Worm (Caenorhabditis elegans) whole organism, late embryonic: ENCODE measurements around the gene nep-16.

Source experiments
- C08G9.2 ChIP-seq: sonication (generic microtip); optimal IDR thresholded peaks from 2 replicates; lab custom pipeline; 2016; ENCODE audit warnings: mild to moderate bottlenecking, missing genetic modification characterization, moderate library complexity, missing compliant biosample characterization
- C38D4.7 ChIP-seq: fragments of 200-800 bp; sonication (Bioruptor generic); optimal IDR thresholded peaks from 2 replicates; lab custom pipeline; 2018; ENCODE audit warnings: mild to moderate bottlenecking, missing genetic modification characterization, moderate library complexity, missing compliant biosample characterization
- F13H6.1 ChIP-seq: sonication (generic microtip); optimal IDR thresholded peaks from 2 replicates; lab custom pipeline; 2016; ENCODE audit warnings: missing genetic modification characterization, missing compliant biosample characterization
- K02D7.2 ChIP-seq: sonication (generic microtip); optimal IDR thresholded peaks from 2 replicates; lab custom pipeline; 2017; ENCODE audit warnings: mild to moderate bottlenecking, missing genetic modification characterization, missing compliant biosample characterization
- K09A11.1 ChIP-seq: sonication (generic microtip); optimal IDR thresholded peaks from 2 replicates; lab custom pipeline; 2017; ENCODE audit warnings: antibody characterized with exemption, mild to moderate bottlenecking, missing genetic modification characterization, missing compliant biosample characterization; ENCODE audit not compliant: insufficient read depth
- Y22D7AL.16 ChIP-seq: sonication (generic microtip); optimal IDR thresholded peaks from 2 replicates; lab custom pipeline; 2016; ENCODE audit warnings: missing genetic modification characterization, missing compliant biosample characterization
- ahr-1 ChIP-seq: sonication (generic microtip); optimal IDR thresholded peaks from 2 replicates; lab custom pipeline; 2016; ENCODE audit warnings: missing genetic modification characterization, missing compliant biosample characterization
- ama-1 ChIP-seq: fragments of 150-350 bp; optimal IDR thresholded peaks from 2 replicates; lab custom pipeline; 2014
- ceh-14 ChIP-seq: sonication (generic microtip); optimal IDR thresholded peaks from 2 replicates; lab custom pipeline; 2016; ENCODE audit warnings: missing genotype, missing genetic modification characterization, missing compliant biosample characterization
- ceh-18 ChIP-seq: sonication (generic microtip); optimal IDR thresholded peaks from 2 replicates; lab custom pipeline; 2016; ENCODE audit warnings: missing genetic modification characterization, missing compliant biosample characterization
- ceh-19 ChIP-seq: fragments of 200-800 bp; sonication (Bioruptor generic); optimal IDR thresholded peaks from 2 replicates; lab custom pipeline; 2018; ENCODE audit warnings: mild to moderate bottlenecking, missing genetic modification characterization, missing compliant biosample characterization
- ceh-2 ChIP-seq: sonication (generic microtip); optimal IDR thresholded peaks from 2 replicates; lab custom pipeline; 2016; ENCODE audit warnings: missing genotype, missing genetic modification characterization, missing compliant biosample characterization
- ceh-24 ChIP-seq: sonication (generic microtip); optimal IDR thresholded peaks from 2 replicates; lab custom pipeline; 2016; ENCODE audit warnings: mild to moderate bottlenecking, missing genetic modification characterization, missing compliant biosample characterization
- ceh-30 ChIP-seq: fragments of 150-350 bp; optimal IDR thresholded peaks from 2 replicates; lab custom pipeline; 2014; ENCODE audit warnings: missing biosample characterization, missing genetic modification characterization
- ceh-31 ChIP-seq: sonication (generic microtip); optimal IDR thresholded peaks from 2 replicates; lab custom pipeline; 2016; ENCODE audit warnings: missing genetic modification characterization, missing compliant biosample characterization
- ceh-34 ChIP-seq: sonication (generic microtip); optimal IDR thresholded peaks from 2 replicates; lab custom pipeline; 2016; ENCODE audit warnings: mild to moderate bottlenecking, missing genetic modification characterization, missing compliant biosample characterization
- ceh-45 ChIP-seq: fragments of 200-800 bp; sonication (Bioruptor generic); IDR thresholded peaks from 2 replicates; pipeline ENCODE4 v1.3.6; 2022; ENCODE audit warnings: missing genetic modification reagents, missing genetic modification characterization, missing compliant biosample characterization
- ceh-48 ChIP-seq: sonication (generic microtip); optimal IDR thresholded peaks from 2 replicates; lab custom pipeline; 2016; ENCODE audit warnings: missing genetic modification characterization, inconsistent platforms, missing compliant biosample characterization
- ceh-6 ChIP-seq: fragments of 200-800 bp; sonication (Bioruptor generic); optimal IDR thresholded peaks from 2 replicates; lab custom pipeline; 2018; ENCODE audit warnings: mild to moderate bottlenecking, missing genetic modification characterization, missing compliant biosample characterization
- che-1 ChIP-seq: sonication (generic microtip); optimal IDR thresholded peaks from 2 replicates; lab custom pipeline; 2016; ENCODE audit warnings: mild to moderate bottlenecking, missing genetic modification characterization, missing compliant biosample characterization
- dmd-4 ChIP-seq: sonication (generic microtip); optimal IDR thresholded peaks from 2 replicates; lab custom pipeline; 2016; ENCODE audit warnings: borderline replicate concordance, missing genetic modification characterization, missing compliant biosample characterization
- dve-1 ChIP-seq: sonication (generic microtip); optimal IDR thresholded peaks from 2 replicates; lab custom pipeline; 2017; ENCODE audit warnings: antibody characterized with exemption, mild to moderate bottlenecking, missing genetic modification characterization, missing compliant biosample characterization
- elt-2 ChIP-seq: sonication (generic microtip); optimal IDR thresholded peaks from 2 replicates; lab custom pipeline; 2016; ENCODE audit warnings: missing genetic modification reagents, missing genetic modification characterization, missing compliant biosample characterization
- elt-4 ChIP-seq: sonication (generic microtip); optimal IDR thresholded peaks from 2 replicates; lab custom pipeline; 2016; ENCODE audit warnings: missing genetic modification characterization, missing compliant biosample characterization
- ets-4 ChIP-seq: sonication (generic microtip); optimal IDR thresholded peaks from 2 replicates; lab custom pipeline; 2016; ENCODE audit warnings: missing genetic modification characterization, missing compliant biosample characterization
- eyg-1 ChIP-seq: sonication (generic microtip); optimal IDR thresholded peaks from 2 replicates; lab custom pipeline; 2016; ENCODE audit warnings: missing genotype, missing genetic modification characterization, missing compliant biosample characterization
- fax-1 ChIP-seq: sonication (generic microtip); optimal IDR thresholded peaks from 2 replicates; lab custom pipeline; 2016; ENCODE audit warnings: missing genotype, missing genetic modification characterization, missing compliant biosample characterization
- fkh-10 ChIP-seq: fragments of 150-350 bp; optimal IDR thresholded peaks from 2 replicates; lab custom pipeline; 2014; ENCODE audit warnings: missing biosample characterization, missing genetic modification reagents, missing genetic modification characterization
- gmeb-2 ChIP-seq: sonication (generic microtip); optimal IDR thresholded peaks from 2 replicates; lab custom pipeline; 2016; ENCODE audit warnings: missing genetic modification characterization, inconsistent platforms, missing compliant biosample characterization
- hlh-6 ChIP-seq: sonication (generic microtip); optimal IDR thresholded peaks from 2 replicates; lab custom pipeline; 2016; ENCODE audit warnings: missing genotype, missing genetic modification characterization, missing compliant biosample characterization
- lim-6 ChIP-seq: sonication (generic microtip); optimal IDR thresholded peaks from 2 replicates; lab custom pipeline; 2016; ENCODE audit warnings: missing genetic modification characterization, missing compliant biosample characterization
- lin-11 ChIP-seq: fragments of 200-800 bp; sonication (Bioruptor generic); optimal IDR thresholded peaks from 2 replicates; lab custom pipeline; 2018; ENCODE audit warnings: mild to moderate bottlenecking, missing genetic modification characterization, missing compliant biosample characterization
- nfya-1 ChIP-seq: sonication (generic microtip); optimal IDR thresholded peaks from 2 replicates; lab custom pipeline; 2017; ENCODE audit warnings: missing genetic modification characterization, mild to moderate bottlenecking, missing compliant biosample characterization, antibody characterized with exemption, moderate library complexity
- nhr-11 ChIP-seq: fragments of 150-350 bp; optimal IDR thresholded peaks from 2 replicates; lab custom pipeline; 2014; ENCODE audit warnings: missing biosample characterization, missing genetic modification characterization
- nhr-232 ChIP-seq: sonication (generic microtip); optimal IDR thresholded peaks from 2 replicates; lab custom pipeline; 2016; ENCODE audit warnings: missing genetic modification characterization, missing compliant biosample characterization
- pag-3 ChIP-seq: sonication (generic microtip); optimal IDR thresholded peaks from 2 replicates; lab custom pipeline; 2016; ENCODE audit warnings: missing compliant biosample characterization, missing genetic modification characterization, borderline replicate concordance
- pat-9 ChIP-seq: fragments of 200-800 bp; sonication (Bioruptor generic); optimal IDR thresholded peaks from 2 replicates; lab custom pipeline; 2018; ENCODE audit warnings: mild to moderate bottlenecking, missing genetic modification characterization, moderate library complexity, missing compliant biosample characterization
- pax-1 ChIP-seq: fragments of 150-350 bp; optimal IDR thresholded peaks from 2 replicates; lab custom pipeline; 2014; ENCODE audit warnings: missing biosample characterization, missing genetic modification characterization
- pha-2 ChIP-seq: sonication (generic microtip); optimal IDR thresholded peaks from 2 replicates; lab custom pipeline; 2017; ENCODE audit warnings: mild to moderate bottlenecking, missing genetic modification characterization, missing compliant biosample characterization
- pqm-1 ChIP-seq: sonication (generic microtip); optimal IDR thresholded peaks from 2 replicates; lab custom pipeline; 2016; ENCODE audit warnings: missing genetic modification characterization, missing compliant biosample characterization
- pros-1 ChIP-seq: fragments of 150-350 bp; optimal IDR thresholded peaks from 2 replicates; lab custom pipeline; 2014; ENCODE audit warnings: missing biosample characterization, missing genetic modification reagents, missing genetic modification characterization
- rnt-1 ChIP-seq: sonication (generic microtip); optimal IDR thresholded peaks from 2 replicates; lab custom pipeline; 2016; ENCODE audit warnings: missing genetic modification characterization, missing compliant biosample characterization
- sox-4 ChIP-seq: sonication (generic microtip); optimal IDR thresholded peaks from 2 replicates; lab custom pipeline; 2017; ENCODE audit warnings: mild to moderate bottlenecking, missing genetic modification characterization, inconsistent platforms, missing compliant biosample characterization
- syd-9 ChIP-seq: sonication (generic microtip); optimal IDR thresholded peaks from 2 replicates; lab custom pipeline; 2016; ENCODE audit warnings: mild to moderate bottlenecking, missing genetic modification characterization, moderate library complexity, missing compliant biosample characterization
- tbx-7 ChIP-seq: sonication (generic microtip); optimal IDR thresholded peaks from 2 replicates; lab custom pipeline; 2016; ENCODE audit warnings: missing genotype, missing genetic modification characterization, missing compliant biosample characterization
- ttx-3 ChIP-seq: sonication (generic microtip); optimal IDR thresholded peaks from 2 replicates; lab custom pipeline; 2016; ENCODE audit warnings: missing genetic modification reagents, missing genetic modification characterization, missing compliant biosample characterization
- unc-3 ChIP-seq, 2 experiments: fragments of 200-800 bp in 1 of 2; sonication (Bioruptor generic) in 1 of 2; sonication (generic microtip) in 1 of 2; conservative IDR thresholded peaks in 1 of 2; optimal IDR thresholded peaks in 1 of 2; 2 replicates each; pipeline versions ENCODE4 v1.3.6 to Lab custom; 2016 to 2022; ENCODE audit warnings: missing compliant biosample characterization in 2 of 2, missing genetic modification characterization in 2 of 2, missing genetic modification reagents in 1 of 2
- unc-86 ChIP-seq: sonication (generic microtip); optimal IDR thresholded peaks from 2 replicates; lab custom pipeline; 2016; ENCODE audit warnings: missing genetic modification characterization, missing compliant biosample characterization
- zip-5 ChIP-seq: sonication (generic microtip); optimal IDR thresholded peaks from 2 replicates; lab custom pipeline; 2016; ENCODE audit warnings: missing genetic modification characterization, missing compliant biosample characterization

The nep-16 gene

DNA sequence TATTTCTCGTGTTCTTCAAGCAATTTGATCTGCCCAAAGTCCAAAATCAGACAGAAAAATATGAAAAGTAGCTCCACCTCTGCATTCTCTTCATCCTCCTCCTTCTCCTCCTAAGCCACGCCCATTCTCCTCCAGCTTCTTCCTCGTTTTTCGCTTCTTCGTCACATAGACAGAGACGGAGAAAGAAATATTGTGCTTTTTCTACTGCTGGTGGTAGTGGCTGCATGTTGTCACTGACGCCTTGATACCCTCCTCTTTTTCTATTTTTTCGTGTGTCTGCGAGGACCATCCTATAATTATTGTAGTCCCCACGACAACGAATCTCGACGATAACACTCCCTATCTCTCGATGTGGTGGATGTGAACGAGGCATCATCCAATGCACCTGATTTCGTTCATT, 16.9 kb upstream of the nep-16 start, which contains the start of gene C08G9.1:
C08G9.1 (plus strand) TSS at position 175 of the 400 bp plus-strand sequence.
- TF ChIP-seq ceh-18 (tag; lab: Kevin White, UChicago), result peak; percentile 19
- no peak for TF ChIP-seq pax-1 (tag; lab: Kevin White, UChicago)
- TF ChIP-seq rnt-1 (tag; lab: Kevin White, UChicago), result no peak
- peak; percentile 56 for TF ChIP-seq C08G9.2 (tag; lab: Kevin White, UChicago)
- TF ChIP-seq, all 69 proteins: peak for 2

- TF ChIP-seq C08G9.2 (tag; lab: Kevin White, UChicago), result peak; percentile 100
- TF ChIP-seq lim-6, result no peak
- no peak for TF ChIP-seq sox-4
- TF ChIP-seq che-1 (tag; lab: Kevin White, UChicago), result no peak
- peak; percentile 45 for TF ChIP-seq ets-4
- peak; percentile 56 for TF ChIP-seq zip-5 (tag; lab: Kevin White, UChicago)
- TF ChIP-seq K09A11.1 (tag; lab: Kevin White, UChicago), result no peak
- no peak for TF ChIP-seq ama-1 (lab: Kevin White, UChicago)
- peak; percentile 54 for TF ChIP-seq ceh-34 (tag; lab: Kevin White, UChicago)
- no peak for TF ChIP-seq ceh-6 (GFP tag; lab: Kevin White, UChicago)
- no peak for TF ChIP-seq C38D4.7 (GFP tag; lab: Kevin White, UChicago)
- TF ChIP-seq lin-11 (tag; lab: Kevin White, UChicago), result no peak
- TF ChIP-seq eyg-1 (tag; lab: Kevin White, UChicago), result no peak
- no peak for TF ChIP-seq hlh-6 (tag; lab: Kevin White, UChicago)
- peak; percentile 25 for TF ChIP-seq dve-1 (tag; lab: Kevin White, UChicago)
- peak; percentile 79 for TF ChIP-seq ceh-14
- no peak for TF ChIP-seq pha-2 (tag; lab: Kevin White, UChicago)
- TF ChIP-seq nfya-1 (tag; lab: Kevin White, UChicago), result peak; percentile 52
- TF ChIP-seq ceh-45 (GFP tag; lab: Robert Waterston, UW), result no peak
- peak; percentile 27 for TF ChIP-seq ceh-19 (GFP tag; lab: Kevin White, UChicago)
- TF ChIP-seq pag-3, result peak; percentile 33
- TF ChIP-seq ceh-2 (tag; lab: Kevin White, UChicago), result peak; percentile 58
- TF ChIP-seq ttx-3 (tag; lab: Kevin White, UChicago), result no peak
- peak; percentile 24 for TF ChIP-seq unc-86 (tag; lab: Kevin White, UChicago)
- TF ChIP-seq ceh-48 (tag; lab: Kevin White, UChicago), result no peak
- no peak for TF ChIP-seq elt-4 (tag; lab: Kevin White, UChicago)
- TF ChIP-seq nhr-232 (tag; lab: Kevin White, UChicago), result no peak
- peak; percentile 54 for TF ChIP-seq dmd-4 (tag; lab: Kevin White, UChicago)
- no peak for TF ChIP-seq K02D7.2 (tag; lab: Kevin White, UChicago)
- TF ChIP-seq F13H6.1, result peak; percentile 15
- peak; percentile 43 for TF ChIP-seq elt-2 (tag; lab: Kevin White, UChicago)
- TF ChIP-seq fkh-10 (GFP tag; lab: Kevin White, UChicago), result no peak
- TF ChIP-seq ceh-30 (tag; lab: Kevin White, UChicago), result peak; percentile 56
- TF ChIP-seq ahr-1 (tag; lab: Kevin White, UChicago), result peak; percentile 58
- no peak for TF ChIP-seq pat-9
- TF ChIP-seq pros-1 (tag; lab: Kevin White, UChicago), result no peak
- TF ChIP-seq nhr-11 (tag; lab: Kevin White, UChicago), result no peak
- peak; percentile 78 for TF ChIP-seq rnt-1 (tag; lab: Kevin White, UChicago)
- TF ChIP-seq syd-9 (tag; lab: Kevin White, UChicago), result peak; percentile 29
- TF ChIP-seq unc-3 (GFP tag; conservative IDR thresholded peaks at IDR 0.05; lab: Robert Waterston, UW), result no peak
- TF ChIP-seq unc-3 (tag; optimal IDR thresholded peaks at IDR 0.05; lab: Kevin White, UChicago), result no peak
- TF ChIP-seq pqm-1 (tag; lab: Kevin White, UChicago), result no peak
- TF ChIP-seq tbx-7 (tag; lab: Kevin White, UChicago), result peak; percentile 46
- TF ChIP-seq ceh-24, result no peak
- peak; percentile 74 for TF ChIP-seq fax-1 (tag; lab: Kevin White, UChicago)
- peak; percentile 91 for TF ChIP-seq ceh-31 (tag; lab: Kevin White, UChicago)
- no peak for TF ChIP-seq Y22D7AL.16 (tag; lab: Kevin White, UChicago)
- TF ChIP-seq gmeb-2 (tag; lab: Kevin White, UChicago), result no peak
- no peak for TF ChIP-seq pax-1 (tag; lab: Kevin White, UChicago)
Measured at ce11 chrIV:7654212-7654778, 12.6 kb upstream of the nep-16 start, which contains the start of gene nrde-4. nrde-4 (minus strand) TSS chrIV:7654262.
